Fruit fly (Drosophila melanogaster) whole organism: ENCODE measurements around the gene elg1.

Experiments used
- pan ChIP-seq: fragments of >200 bp; optimal IDR thresholded peaks from 2 replicates; lab custom pipeline; 2017
- psq ChIP-seq: fragments of >200 bp; optimal IDR thresholded peaks from 2 replicates; lab custom pipeline; 2017
- usp ChIP-seq: fragments of >200 bp; optimal IDR thresholded peaks from 2 replicates; lab custom pipeline; 2017; ENCODE audit warnings: missing biosample characterization, missing genetic modification characterization, mixed read lengths

- TF ChIP-seq usp (no peak), psq (no peak), pan (no peak)
Measured at dm6 chr3L:16146539-16146934, 14.7 kb downstream of the elg1 start.
